Fruit fly (Drosophila melanogaster) whole organism, wandering third instar larva: ENCODE results near the gene Sap30.

Experiments used
- Abd-B ChIP-seq: fragments of >200 bp; optimal IDR thresholded peaks from 2 replicates; lab custom pipeline; 2017; ENCODE audit warnings: missing biosample characterization, missing genetic modification characterization
- CG32264 ChIP-seq: fragments of 200-800 bp; sonication (Bioruptor generic); optimal IDR thresholded peaks from 2 replicates; lab custom pipeline; 2016; ENCODE audit warnings: missing biosample characterization, missing genetic modification characterization
- CG9705 ChIP-seq: fragments of 200-800 bp; sonication (Bioruptor generic); optimal IDR thresholded peaks from 2 replicates; lab custom pipeline; 2018; ENCODE audit warnings: missing biosample characterization, mild to moderate bottlenecking, missing genetic modification characterization
- CrebA ChIP-seq: fragments of 200-800 bp; sonication (Bioruptor generic); optimal IDR thresholded peaks from 2 replicates; lab custom pipeline; 2016; ENCODE audit warnings: missing biosample characterization, mild to moderate bottlenecking, missing genetic modification characterization, borderline replicate concordance
- Dfd ChIP-seq: fragments of >200 bp; optimal IDR thresholded peaks from 2 replicates; lab custom pipeline; 2017; ENCODE audit warnings: missing biosample characterization, missing genetic modification characterization
- Dif ChIP-seq: fragments of 200-275, 200-300 bp; sonication (Bioruptor generic); optimal IDR thresholded peaks from 2 replicates; lab custom pipeline; 2018; ENCODE audit warnings: missing biosample characterization, missing genetic modification characterization; ENCODE audit not compliant: partially characterized antibody
- GATAd ChIP-seq: sonication (Bioruptor generic); optimal IDR thresholded peaks from 2 replicates; lab custom pipeline; 2016; ENCODE audit warnings: missing biosample characterization, missing genetic modification characterization
- HLH106 ChIP-seq: fragments of 200-800 bp; optimal IDR thresholded peaks from 3 replicates; lab custom pipeline; 2019; ENCODE audit warnings: missing biosample characterization, mild to moderate bottlenecking, missing genetic modification characterization, moderate library complexity
- Hnf4 ChIP-seq: fragments of 200-800 bp; sonication (Bioruptor generic); optimal IDR thresholded peaks from 2 replicates; lab custom pipeline; 2016; ENCODE audit warnings: missing biosample characterization, mild to moderate bottlenecking, missing genetic modification characterization
- Hr78 ChIP-seq: fragments of >200 bp; optimal IDR thresholded peaks from 2 replicates; lab custom pipeline; 2017; ENCODE audit warnings: missing biosample characterization, missing genetic modification characterization
- Hr83 ChIP-seq: fragments of 200-300 bp; sonication (Bioruptor generic); optimal IDR thresholded peaks from 2 replicates; lab custom pipeline; 2016; ENCODE audit warnings: missing biosample characterization, mild to moderate bottlenecking, missing genetic modification characterization, moderate library complexity; ENCODE audit not compliant: poor library complexity, severe bottlenecking
- Jra ChIP-seq: sonication (Bioruptor generic); optimal IDR thresholded peaks from 2 replicates; lab custom pipeline; 2016; ENCODE audit warnings: missing biosample characterization, missing genetic modification characterization
- Mio ChIP-seq: sonication (Bioruptor generic); optimal IDR thresholded peaks from 2 replicates; lab custom pipeline; 2016; ENCODE audit warnings: missing biosample characterization, missing genetic modification characterization
- Myc ChIP-seq: fragments of >200 bp; optimal IDR thresholded peaks from 2 replicates; lab custom pipeline; 2017
- N ChIP-seq: fragments of >200 bp; optimal IDR thresholded peaks from 2 replicates; lab custom pipeline; 2018; ENCODE audit warnings: missing biosample characterization, missing external identifiers, missing genetic modification characterization
- OdsH ChIP-seq: fragments of 200-800 bp; sonication (Bioruptor generic); optimal IDR thresholded peaks from 2 replicates; lab custom pipeline; 2016; ENCODE audit warnings: missing biosample characterization, mild to moderate bottlenecking, missing genetic modification characterization
- Rel ChIP-seq, 2 experiments: fragments of 200-800 bp; sonication (Bioruptor generic) in 1 of 2; optimal IDR thresholded peaks; 2 replicates in 1 of 2; 3 replicates in 1 of 2; lab custom pipeline; 2016 to 2019; ENCODE audit warnings: mild to moderate bottlenecking in 2 of 2, missing biosample characterization in 2 of 2, missing genetic modification characterization in 2 of 2, moderate library complexity in 1 of 2
- Sp1 ChIP-seq: fragments of 200-800 bp; sonication (Bioruptor generic); optimal IDR thresholded peaks from 3 replicates; lab custom pipeline; 2019; ENCODE audit warnings: missing biosample characterization, mild to moderate bottlenecking, missing genetic modification characterization, moderate library complexity
- Vsx2 ChIP-seq: fragments of 200-300, 225-300 bp; sonication (Bioruptor generic); optimal IDR thresholded peaks from 2 replicates; lab custom pipeline; 2018; ENCODE audit warnings: missing biosample characterization, missing genetic modification characterization; ENCODE audit not compliant: partially characterized antibody
- br ChIP-seq: fragments of 200-800 bp; sonication (Bioruptor generic); optimal IDR thresholded peaks from 2 replicates; lab custom pipeline; 2016; ENCODE audit warnings: missing biosample characterization, missing genetic modification characterization
- brk ChIP-seq: fragments of 200-800 bp; sonication (Bioruptor generic); optimal IDR thresholded peaks from 2 replicates; lab custom pipeline; 2016; ENCODE audit warnings: missing biosample characterization, mild to moderate bottlenecking, missing genetic modification characterization
- dl ChIP-seq, 2 experiments: fragments of 175-275, 200-275 bp in 1 of 2; fragments of 200-275 bp in 1 of 2; sonication (Bioruptor generic); optimal IDR thresholded peaks; lab custom pipeline; 2018; ENCODE audit warnings: mild to moderate bottlenecking in 2 of 2, missing biosample characterization in 2 of 2, missing genetic modification characterization in 2 of 2, moderate library complexity in 2 of 2; ENCODE audit not compliant: partially characterized antibody in 2 of 2, insufficient read depth in 1 of 2
- dmrt93B ChIP-seq: fragments of 200-800 bp; sonication (Bioruptor generic); optimal IDR thresholded peaks from 2 replicates; lab custom pipeline; 2018; ENCODE audit warnings: missing biosample characterization, mild to moderate bottlenecking, missing genetic modification characterization
- dsf ChIP-seq: sonication (Bioruptor generic); optimal IDR thresholded peaks from 2 replicates; lab custom pipeline; 2016; ENCODE audit warnings: missing biosample characterization, missing genetic modification characterization, borderline replicate concordance
- ey ChIP-seq: fragments of 200-800 bp; sonication (Bioruptor generic); optimal IDR thresholded peaks from 2 replicates; lab custom pipeline; 2016; ENCODE audit warnings: missing biosample characterization, missing genetic modification characterization
- foxo ChIP-seq, 2 experiments: fragments of 200-800 bp; sonication (Bioruptor generic); optimal IDR thresholded peaks; 2 replicates in 1 of 2; 3 replicates in 1 of 2; lab custom pipeline; 2016 to 2017; ENCODE audit warnings: missing biosample characterization in 2 of 2, missing genetic modification characterization in 2 of 2
- fru ChIP-seq: fragments of 200-800 bp; sonication (Bioruptor generic); optimal IDR thresholded peaks from 3 replicates; lab custom pipeline; 2016; ENCODE audit warnings: missing biosample characterization, mild to moderate bottlenecking, missing genetic modification characterization
- h ChIP-seq: fragments of 200-800 bp; sonication (Bioruptor generic); optimal IDR thresholded peaks from 3 replicates; lab custom pipeline; 2016; ENCODE audit warnings: missing biosample characterization, mild to moderate bottlenecking, missing genetic modification characterization
- jim ChIP-seq: fragments of 175-275, 200-325 bp; sonication (Bioruptor generic); optimal IDR thresholded peaks from 2 replicates; lab custom pipeline; 2016; ENCODE audit warnings: missing biosample characterization, mild to moderate bottlenecking, missing genetic modification characterization
- lola ChIP-seq: fragments of >200 bp; optimal IDR thresholded peaks from 2 replicates; lab custom pipeline; 2017; ENCODE audit warnings: missing biosample characterization, missing genetic modification characterization
- pan ChIP-seq: fragments of >200 bp; optimal IDR thresholded peaks from 2 replicates; lab custom pipeline; 2017
- psq ChIP-seq: fragments of 200-800 bp; sonication (Bioruptor generic); optimal IDR thresholded peaks from 3 replicates; lab custom pipeline; 2017; ENCODE audit warnings: missing biosample characterization, mild to moderate bottlenecking, missing genetic modification characterization, moderate library complexity
- rgr ChIP-seq: fragments of 200-800 bp; sonication (Bioruptor generic); optimal IDR thresholded peaks from 3 replicates; lab custom pipeline; 2016; ENCODE audit warnings: missing biosample characterization, mild to moderate bottlenecking, missing genetic modification characterization
- sage ChIP-seq: fragments of 200-800 bp; sonication (Bioruptor generic); optimal IDR thresholded peaks from 2 replicates; lab custom pipeline; 2016; ENCODE audit warnings: missing biosample characterization, mild to moderate bottlenecking, missing genetic modification characterization
- sv ChIP-seq: fragments of 200-800 bp; sonication (Bioruptor generic); optimal IDR thresholded peaks from 3 replicates; lab custom pipeline; 2016; ENCODE audit warnings: missing biosample characterization, missing genetic modification characterization
- tai ChIP-seq: sonication (Bioruptor generic); optimal IDR thresholded peaks from 2 replicates; lab custom pipeline; 2016; ENCODE audit warnings: missing biosample characterization, missing genetic modification characterization
- usp ChIP-seq: fragments of >200 bp; optimal IDR thresholded peaks from 2 replicates; lab custom pipeline; 2017; ENCODE audit warnings: missing biosample characterization, missing genetic modification characterization
- woc ChIP-seq: sonication (Bioruptor generic); optimal IDR thresholded peaks from 2 replicates; lab custom pipeline; 2016; ENCODE audit warnings: missing biosample characterization, mild to moderate bottlenecking, missing genetic modification characterization

Gene Sap30

DNA sequence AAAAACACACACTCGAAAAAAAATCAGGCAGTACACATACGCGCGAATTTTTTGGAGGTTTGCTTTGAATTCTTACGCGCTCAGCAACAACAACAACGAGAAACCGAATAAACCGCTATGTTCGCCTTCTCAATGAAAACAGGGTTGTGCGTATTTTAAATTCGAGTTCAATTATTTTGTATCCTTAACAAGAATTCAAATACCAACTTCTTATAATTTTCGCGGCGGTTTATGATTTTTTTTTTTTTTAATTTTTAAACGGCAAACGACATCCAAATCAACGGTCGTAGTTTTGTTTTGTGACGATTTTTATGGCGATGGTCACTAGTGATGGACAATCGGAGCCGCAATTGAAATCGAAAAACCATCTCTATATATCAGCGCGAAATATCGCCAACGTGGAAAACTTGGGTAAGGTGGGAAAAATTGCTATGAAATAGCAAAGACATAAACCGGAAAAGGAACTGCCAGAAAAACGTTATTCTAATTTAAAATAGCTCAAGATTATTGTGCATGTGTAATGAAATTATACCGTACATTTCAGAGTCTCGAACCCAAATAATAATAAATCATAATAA lies 35.4 kb upstream of the Sap30 start, which contains the start of gene goe:
Gene goe, minus strand, starts transcription at position 332 of the 578 bp plus-strand sequence.
- TF ChIP-seq Vsx2 (GFP tag; lab: Kevin White, UChicago) (no peak), dsf (GFP tag; lab: Kevin White, UChicago) (peak; percentile 48), brk (peak; percentile 54), Rel (GFP tag; optimal IDR thresholded peaks at IDR 0.05; lab: Kevin White, UChicago) (no peak), Rel (tag; optimal IDR thresholded peaks at IDR 0.05; lab: Kevin White, UChicago) (peak; percentile 10), usp (no peak), OdsH (GFP tag; lab: Kevin White, UChicago) (peak; percentile 50), Hr83 (GFP tag; lab: Kevin White, UChicago) (peak; percentile 95), Mio (no peak), dmrt93B (GFP tag; lab: Kevin White, UChicago) (peak; percentile 60), pan (no peak), ey (peak; percentile 72), h (GFP tag; lab: Kevin White, UChicago) (peak; percentile 68), Dfd (GFP tag; lab: Kevin White, UChicago) (no peak), Myc (lab: Kevin White, UChicago) (no peak), Abd-B (GFP tag; lab: Kevin White, UChicago) (no peak), rgr (GFP tag; lab: Kevin White, UChicago) (peak; percentile 90), fru (GFP tag; lab: Kevin White, UChicago) (peak; percentile 71), Hr78 (no peak), HLH106 (peak; percentile 59), Sp1 (GFP tag; lab: Kevin White, UChicago) (peak; percentile 50), CG9705 (GFP tag; lab: Kevin White, UChicago) (peak; percentile 55), lola (GFP tag; lab: Kevin White, UChicago) (no peak), Jra (GFP tag; lab: Kevin White, UChicago) (peak; percentile 82), GATAd (peak; percentile 63), br (GFP tag; lab: Kevin White, UChicago) (peak; percentile 81), jim (GFP tag; lab: Kevin White, UChicago) (peak; percentile 42), CG32264 (peak; percentile 43), sage (GFP tag; lab: Kevin White, UChicago) (peak; percentile 18), psq (GFP tag; lab: Kevin White, UChicago) (peak; percentile 45), dl (GFP tag; optimal IDR thresholded peaks at IDR 0.05; lab: Kevin White, UChicago; ENCODE audit: insufficient read depth in 1 of 2, partially characterized antibody in 2 of 2) (no peak), foxo (GFP tag; optimal IDR thresholded peaks at IDR 0.05; lab: Kevin White, UChicago) (peak in 1 of 2 experiments; percentile 75), woc (peak; percentile 33), tai (GFP tag; lab: Kevin White, UChicago) (peak; percentile 68), Dif (no peak), N (GFP tag; lab: Kevin White, UChicago) (no peak), CrebA (GFP tag; lab: Kevin White, UChicago) (no peak), Hnf4 (GFP tag; lab: Kevin White, UChicago) (peak; percentile 85), sv (peak; percentile 0)

DNA sequence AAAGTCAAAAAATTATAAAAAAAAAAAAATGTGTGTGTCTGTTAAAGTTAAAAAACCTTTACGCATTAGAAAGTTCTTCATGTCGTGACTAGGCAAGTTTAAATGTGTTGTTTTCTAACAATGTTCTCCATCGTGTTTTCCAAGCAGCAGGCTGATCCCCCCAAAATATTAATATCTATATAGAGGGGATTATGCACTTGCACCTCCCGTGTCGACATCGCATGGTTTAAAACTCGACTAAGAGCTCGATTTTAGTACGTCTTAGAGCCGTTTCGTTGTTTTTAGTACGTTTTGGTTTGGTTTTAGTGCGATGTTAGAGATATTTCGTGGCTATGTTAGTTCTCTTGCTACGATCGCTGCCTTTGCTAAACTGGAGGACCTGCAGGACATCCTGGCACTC lies 34.0 kb upstream of the Sap30 start:
- no peak for TF ChIP-seq tai (GFP tag; lab: Kevin White, UChicago)
- no peak for TF ChIP-seq fru (GFP tag; lab: Kevin White, UChicago)
- no peak for TF ChIP-seq Mio
- TF ChIP-seq foxo (GFP tag; optimal IDR thresholded peaks at IDR 0.05; lab: Kevin White, UChicago) = no peak
- TF ChIP-seq ey = no peak
- TF ChIP-seq OdsH (GFP tag; lab: Kevin White, UChicago) = no peak
- no peak for TF ChIP-seq CG9705 (GFP tag; lab: Kevin White, UChicago)
- no peak for TF ChIP-seq Dif
- TF ChIP-seq HLH106 = no peak
- no peak for TF ChIP-seq N (GFP tag; lab: Kevin White, UChicago)
- TF ChIP-seq Hnf4 (GFP tag; lab: Kevin White, UChicago) = no peak
- TF ChIP-seq brk = no peak
- TF ChIP-seq sage (GFP tag; lab: Kevin White, UChicago) = no peak
- TF ChIP-seq pan = no peak
- no peak for TF ChIP-seq CrebA (GFP tag; lab: Kevin White, UChicago)
- no peak for TF ChIP-seq Dfd (GFP tag; lab: Kevin White, UChicago)
- TF ChIP-seq rgr (GFP tag; lab: Kevin White, UChicago) = no peak
